Worm (Caenorhabditis elegans) whole organism, midembryonic: Measurements from ENCODE around the gene C54C6.4.

Experiments
- T22C8.4 ChIP-seq: fragments of 200-800 bp; sonication (Bioruptor generic); IDR thresholded peaks from 2 replicates; pipeline ENCODE4 v1.3.6; 2022; ENCODE audit warnings: missing genetic modification characterization, missing compliant biosample characterization
- flt-1 ChIP-seq: fragments of 200-800 bp; sonication (Bioruptor generic); IDR thresholded peaks from 2 replicates; pipeline ENCODE4 v1.3.6; 2022; ENCODE audit warnings: missing genetic modification characterization, missing compliant biosample characterization
- klf-2 ChIP-seq: fragments of 200-800 bp; sonication (Bioruptor generic); conservative IDR thresholded peaks from 2 replicates; pipeline ENCODE4 v1.3.6; 2022; ENCODE audit warnings: missing genetic modification reagents, missing genetic modification characterization, missing compliant biosample characterization
- med-1 ChIP-seq: sonication (generic microtip); optimal IDR thresholded peaks from 2 replicates; lab custom pipeline; 2017; ENCODE audit warnings: missing genetic modification characterization, mild to moderate bottlenecking, missing compliant biosample characterization, antibody characterized with exemption, missing genetic modification reagents; ENCODE audit not compliant: insufficient read depth
- ref-1 ChIP-seq: fragments of 200-800 bp; sonication (Bioruptor generic); conservative IDR thresholded peaks from 2 replicates; pipeline ENCODE4 v1.3.6; 2022; ENCODE audit warnings: missing genetic modification reagents, missing genetic modification characterization, missing compliant biosample characterization
- tab-1 ChIP-seq: fragments of 200-800 bp; sonication (Bioruptor generic); IDR thresholded peaks from 2 replicates; pipeline ENCODE4 v1.3.6; 2022; ENCODE audit warnings: missing genetic modification characterization, missing compliant biosample characterization
- ztf-23 ChIP-seq: fragments of 200-800 bp; sonication (Bioruptor generic); IDR thresholded peaks from 2 replicates; pipeline ENCODE4 v1.3.6; 2022; ENCODE audit warnings: missing genetic modification reagents, missing genetic modification characterization, missing compliant biosample characterization
- ztf-29 ChIP-seq: fragments of 200-800 bp; sonication (Bioruptor generic); IDR thresholded peaks from 2 replicates; pipeline ENCODE4 v1.3.6; 2022; ENCODE audit warnings: missing genetic modification reagents, missing genetic modification characterization, missing compliant biosample characterization

- no peak for TF ChIP-seq tab-1 (GFP tag; lab: Robert Waterston, UW)
- TF ChIP-seq ref-1: no peak
- no peak for TF ChIP-seq T22C8.4 (GFP tag; lab: Robert Waterston, UW)
- TF ChIP-seq ztf-29 (GFP tag; lab: Robert Waterston, UW): no peak
- TF ChIP-seq ztf-23 (GFP tag; lab: Robert Waterston, UW): no peak
- TF ChIP-seq flt-1 (GFP tag; lab: Robert Waterston, UW): no peak
- no peak for TF ChIP-seq med-1 (GFP tag; lab: Kevin White, UChicago)
- TF ChIP-seq klf-2 (GFP tag; lab: Robert Waterston, UW): no peak
Measured at ce11 chrIII:3590365-3590764, 36.9 kb downstream of the C54C6.4 start, which contains the start of gene ptp-1.
